Fruit fly (Drosophila melanogaster) whole organism, embryonic: ENCODE measurements around the gene Fmr1.

Experiments used
- Antp ChIP-seq: fragments of 200-800 bp; sonication (Bioruptor generic); optimal IDR thresholded peaks from 3 replicates; lab custom pipeline; 2016; ENCODE audit warnings: missing biosample characterization, missing genetic modification characterization
- Asciz ChIP-seq: fragments of 200-800 bp; sonication (Bioruptor generic); optimal IDR thresholded peaks from 2 replicates; lab custom pipeline; 2017; ENCODE audit warnings: missing biosample characterization, mild to moderate bottlenecking, missing genetic modification characterization, missing genetic modification reagents
- Blimp-1 ChIP-seq: fragments of 200-800 bp; sonication (Bioruptor generic); optimal IDR thresholded peaks from 3 replicates; lab custom pipeline; 2018; ENCODE audit warnings: missing biosample characterization, missing genetic modification characterization, mild to moderate bottlenecking, moderate library complexity, missing genetic modification reagents
- CG10267 ChIP-seq: fragments of 200-800 bp; sonication (Bioruptor generic); optimal IDR thresholded peaks from 2 replicates; lab custom pipeline; 2018; ENCODE audit warnings: missing biosample characterization, mild to moderate bottlenecking, missing genetic modification characterization, moderate library complexity
- CG10462 ChIP-seq: fragments of 200-800 bp; sonication (Bioruptor generic); optimal IDR thresholded peaks from 2 replicates; lab custom pipeline; 2016; ENCODE audit warnings: missing biosample characterization, missing genetic modification characterization
- CG11560 ChIP-seq: fragments of 200-800 bp; sonication (Bioruptor generic); IDR thresholded peaks from 3 replicates; pipeline ENCODE4 v1.3.6; 2022; ENCODE audit warnings: missing biosample characterization, missing genetic modification characterization
- CG13424 ChIP-seq: fragments of 200-800 bp; sonication (Bioruptor generic); optimal IDR thresholded peaks from 2 replicates; lab custom pipeline; 2019; ENCODE audit warnings: missing biosample characterization, mild to moderate bottlenecking, missing genetic modification characterization, moderate library complexity
- CG14710 ChIP-seq: fragments of 200-800 bp; sonication (Bioruptor generic); optimal IDR thresholded peaks from 3 replicates; lab custom pipeline; 2019; ENCODE audit warnings: missing biosample characterization, mild to moderate bottlenecking, missing genetic modification characterization, moderate library complexity
- CG15696 ChIP-seq: fragments of 200-800 bp; sonication (Bioruptor generic); optimal IDR thresholded peaks from 2 replicates; lab custom pipeline; 2019; ENCODE audit warnings: missing biosample characterization, mild to moderate bottlenecking, missing genetic modification characterization, moderate library complexity
- CG16813 ChIP-seq: fragments of 200-800 bp; sonication (Bioruptor generic); IDR thresholded peaks from 3 replicates; pipeline ENCODE4 v1.3.6; 2022; ENCODE audit warnings: missing biosample characterization, missing genetic modification characterization; ENCODE audit not compliant: partially characterized antibody
- CG2120 ChIP-seq: fragments of 200-800 bp; sonication (Bioruptor generic); optimal IDR thresholded peaks from 3 replicates; lab custom pipeline; 2016; ENCODE audit warnings: missing biosample characterization, missing genetic modification characterization
- CG31388 ChIP-seq: fragments of 200-800 bp; sonication (Bioruptor generic); optimal IDR thresholded peaks from 2 replicates; lab custom pipeline; 2016; ENCODE audit warnings: missing biosample characterization, missing genetic modification characterization
- CG6175 ChIP-seq: fragments of 200-800 bp; sonication (Bioruptor generic); IDR thresholded peaks from 3 replicates; pipeline ENCODE4 v1.3.6; 2022; ENCODE audit warnings: missing biosample characterization, missing genetic modification characterization
- CG6683 ChIP-seq: fragments of 200-800 bp; sonication (Bioruptor generic); optimal IDR thresholded peaks from 2 replicates; lab custom pipeline; 2017; ENCODE audit warnings: missing biosample characterization, mild to moderate bottlenecking, missing genetic modification characterization, missing genetic modification reagents
- CG6765 ChIP-seq: fragments of 200-800 bp; sonication (Bioruptor generic); optimal IDR thresholded peaks from 3 replicates; lab custom pipeline; 2017; ENCODE audit warnings: missing biosample characterization, mild to moderate bottlenecking, missing genetic modification characterization
- CG9727 ChIP-seq: fragments of 200-800 bp; sonication (Bioruptor generic); optimal IDR thresholded peaks from 3 replicates; lab custom pipeline; 2017; ENCODE audit warnings: missing biosample characterization, mild to moderate bottlenecking, missing genetic modification characterization
- CG9817 ChIP-seq: fragments of 200-800 bp; sonication (Bioruptor generic); optimal IDR thresholded peaks from 2 replicates; lab custom pipeline; 2018; ENCODE audit warnings: missing biosample characterization, mild to moderate bottlenecking, missing genetic modification characterization, moderate library complexity
- CG9932 ChIP-seq: fragments of 200-800 bp; sonication (Bioruptor generic); IDR thresholded peaks from 2 replicates; pipeline ENCODE4 v1.3.6; 2022; ENCODE audit warnings: missing biosample characterization, missing genetic modification characterization
- D19B ChIP-seq: fragments of 200-800 bp; sonication (Bioruptor generic); optimal IDR thresholded peaks from 2 replicates; lab custom pipeline; 2017; ENCODE audit warnings: missing biosample characterization, mild to moderate bottlenecking, missing genetic modification characterization
- Dek ChIP-seq: fragments of 200-800 bp; sonication (Bioruptor generic); optimal IDR thresholded peaks from 3 replicates; lab custom pipeline; 2019; ENCODE audit warnings: missing biosample characterization, mild to moderate bottlenecking, missing genetic modification characterization, moderate library complexity
- Doc2 ChIP-seq: fragments of 200-800 bp; sonication (Bioruptor generic); IDR thresholded peaks from 2 replicates; pipeline ENCODE4 v1.3.6; 2022; ENCODE audit warnings: missing biosample characterization, missing genetic modification characterization
- Drgx ChIP-seq: fragments of 200-800 bp; sonication (Bioruptor generic); IDR thresholded peaks from 2 replicates; pipeline ENCODE4 v1.3.6; 2022; ENCODE audit warnings: missing biosample characterization, missing genetic modification characterization
- H2.0 ChIP-seq: fragments of 200-800 bp; sonication (Bioruptor generic); IDR thresholded peaks from 2 replicates; pipeline ENCODE4 v1.3.6; 2022; ENCODE audit warnings: missing biosample characterization, missing genetic modification characterization
- Hmr ChIP-seq: fragments of 200-800 bp; sonication (Bioruptor generic); optimal IDR thresholded peaks from 3 replicates; lab custom pipeline; 2017; ENCODE audit warnings: mild to moderate bottlenecking, missing biosample characterization, missing genetic modification reagents, missing genetic modification characterization
- Hr3 ChIP-seq: fragments of 200-800 bp; sonication (Bioruptor generic); optimal IDR thresholded peaks from 3 replicates; lab custom pipeline; 2016; ENCODE audit warnings: missing biosample characterization, missing genetic modification characterization
- Hsf ChIP-seq: fragments of 200-800 bp; sonication (Bioruptor generic); optimal IDR thresholded peaks from 3 replicates; lab custom pipeline; 2016; ENCODE audit warnings: missing biosample characterization, missing genetic modification characterization
- Sox100B ChIP-seq: fragments of 200-800 bp; sonication (Bioruptor generic); optimal IDR thresholded peaks from 3 replicates; lab custom pipeline; 2018; ENCODE audit warnings: missing biosample characterization, mild to moderate bottlenecking, missing genetic modification characterization
- Stat92E ChIP-seq, 3 experiments: fragments of >200 bp in 2 of 3; fragments of 200-800 bp in 1 of 3; sonication (Bioruptor generic) in 1 of 3; optimal IDR thresholded peaks; 2 replicates each; lab custom pipeline; 2017 to 2019; ENCODE audit warnings: missing biosample characterization in 3 of 3, missing genetic modification characterization in 3 of 3, mild to moderate bottlenecking in 1 of 3, moderate library complexity in 1 of 3
- al ChIP-seq: fragments of 200-800 bp; sonication (Bioruptor generic); IDR thresholded peaks from 2 replicates; pipeline ENCODE4 v1.3.6; 2022; ENCODE audit warnings: missing biosample characterization, missing genetic modification characterization
- bbx ChIP-seq: fragments of 200-800 bp; sonication (Bioruptor generic); IDR thresholded peaks from 2 replicates; pipeline ENCODE4 v1.3.6; 2022; ENCODE audit warnings: missing biosample characterization, missing genetic modification characterization; ENCODE audit not compliant: partially characterized antibody
- bcd ChIP-seq: fragments of 200-800 bp; sonication (Bioruptor generic); optimal IDR thresholded peaks from 2 replicates; lab custom pipeline; 2017; ENCODE audit warnings: missing biosample characterization, mild to moderate bottlenecking, missing genetic modification characterization
- btn ChIP-seq: fragments of 200-800 bp; sonication (Bioruptor generic); optimal IDR thresholded peaks from 2 replicates; lab custom pipeline; 2016; ENCODE audit warnings: missing biosample characterization, missing genetic modification characterization
- chm ChIP-seq: fragments of 200-800 bp; sonication (Bioruptor generic); IDR thresholded peaks from 2 replicates; pipeline ENCODE4 v1.3.6; 2022; ENCODE audit warnings: missing biosample characterization, missing genetic modification characterization
- emc ChIP-seq: fragments of 200-800 bp; sonication (Bioruptor generic); optimal IDR thresholded peaks from 2 replicates; lab custom pipeline; 2016; ENCODE audit warnings: missing biosample characterization, missing genetic modification characterization
- fd64A ChIP-seq: fragments of 200-800 bp; sonication (Bioruptor generic); optimal IDR thresholded peaks from 3 replicates; lab custom pipeline; 2018; ENCODE audit warnings: missing biosample characterization, mild to moderate bottlenecking, missing genetic modification characterization
- grn ChIP-seq: fragments of 200-800 bp; sonication (Bioruptor generic); optimal IDR thresholded peaks from 3 replicates; lab custom pipeline; 2017; ENCODE audit warnings: missing biosample characterization, missing genetic modification characterization
- ham ChIP-seq: fragments of 200-800 bp; sonication (Bioruptor generic); IDR thresholded peaks from 2 replicates; pipeline ENCODE4 v1.3.6; 2022; ENCODE audit warnings: missing biosample characterization, missing genetic modification characterization
- hbn ChIP-seq: fragments of 200-800 bp; sonication (Bioruptor generic); IDR thresholded peaks from 2 replicates; pipeline ENCODE4 v1.3.6; 2022; ENCODE audit warnings: missing biosample characterization, missing genetic modification characterization; ENCODE audit not compliant: partially characterized antibody
- hkb ChIP-seq, 2 experiments: fragments of 200-800 bp in 1 of 2; fragments of >200 bp in 1 of 2; sonication (Bioruptor generic) in 1 of 2; IDR thresholded peaks in 1 of 2; optimal IDR thresholded peaks in 1 of 2; 2 replicates each; pipeline versions ENCODE4 v1.3.6 to Lab custom; 2017 to 2022; ENCODE audit warnings: missing biosample characterization in 1 of 2, missing genetic modification characterization in 1 of 2
- knrl ChIP-seq: fragments of 200-800 bp; sonication (Bioruptor generic); IDR thresholded peaks from 3 replicates; pipeline ENCODE4 v1.3.6; 2022; ENCODE audit warnings: missing biosample characterization, missing genetic modification characterization; ENCODE audit not compliant: partially characterized antibody
- lbe ChIP-seq: fragments of 200-800 bp; sonication (Bioruptor generic); optimal IDR thresholded peaks from 2 replicates; lab custom pipeline; 2016; ENCODE audit warnings: missing biosample characterization, mild to moderate bottlenecking, missing genetic modification characterization
- nau ChIP-seq: fragments of 200-800 bp; sonication (Bioruptor generic); optimal IDR thresholded peaks from 3 replicates; lab custom pipeline; 2017; ENCODE audit warnings: missing biosample characterization, mild to moderate bottlenecking, missing genetic modification characterization, missing genetic modification reagents
- nerfin-1 ChIP-seq: fragments of 200-800 bp; sonication (Bioruptor generic); optimal IDR thresholded peaks from 3 replicates; lab custom pipeline; 2019; ENCODE audit warnings: missing biosample characterization, mild to moderate bottlenecking, missing genetic modification characterization, moderate library complexity
- nom ChIP-seq: fragments of 200-800 bp; sonication (Bioruptor generic); optimal IDR thresholded peaks from 2 replicates; lab custom pipeline; 2017; ENCODE audit warnings: missing biosample characterization, missing genetic modification characterization, mild to moderate bottlenecking, moderate library complexity, missing genetic modification reagents
- psq ChIP-seq: fragments of 200-800 bp; sonication (Bioruptor generic); optimal IDR thresholded peaks from 2 replicates; lab custom pipeline; 2017; ENCODE audit warnings: missing biosample characterization, missing genetic modification characterization
- sr ChIP-seq: fragments of 200-800 bp; sonication (Bioruptor generic); IDR thresholded peaks from 3 replicates; pipeline ENCODE4 v1.3.6; 2022; ENCODE audit warnings: missing biosample characterization, missing genetic modification characterization
- tx ChIP-seq: fragments of 200-800 bp; sonication (Bioruptor generic); optimal IDR thresholded peaks from 2 replicates; lab custom pipeline; 2016; ENCODE audit warnings: missing biosample characterization, missing genetic modification characterization

Fmr1 gene

DNA sequence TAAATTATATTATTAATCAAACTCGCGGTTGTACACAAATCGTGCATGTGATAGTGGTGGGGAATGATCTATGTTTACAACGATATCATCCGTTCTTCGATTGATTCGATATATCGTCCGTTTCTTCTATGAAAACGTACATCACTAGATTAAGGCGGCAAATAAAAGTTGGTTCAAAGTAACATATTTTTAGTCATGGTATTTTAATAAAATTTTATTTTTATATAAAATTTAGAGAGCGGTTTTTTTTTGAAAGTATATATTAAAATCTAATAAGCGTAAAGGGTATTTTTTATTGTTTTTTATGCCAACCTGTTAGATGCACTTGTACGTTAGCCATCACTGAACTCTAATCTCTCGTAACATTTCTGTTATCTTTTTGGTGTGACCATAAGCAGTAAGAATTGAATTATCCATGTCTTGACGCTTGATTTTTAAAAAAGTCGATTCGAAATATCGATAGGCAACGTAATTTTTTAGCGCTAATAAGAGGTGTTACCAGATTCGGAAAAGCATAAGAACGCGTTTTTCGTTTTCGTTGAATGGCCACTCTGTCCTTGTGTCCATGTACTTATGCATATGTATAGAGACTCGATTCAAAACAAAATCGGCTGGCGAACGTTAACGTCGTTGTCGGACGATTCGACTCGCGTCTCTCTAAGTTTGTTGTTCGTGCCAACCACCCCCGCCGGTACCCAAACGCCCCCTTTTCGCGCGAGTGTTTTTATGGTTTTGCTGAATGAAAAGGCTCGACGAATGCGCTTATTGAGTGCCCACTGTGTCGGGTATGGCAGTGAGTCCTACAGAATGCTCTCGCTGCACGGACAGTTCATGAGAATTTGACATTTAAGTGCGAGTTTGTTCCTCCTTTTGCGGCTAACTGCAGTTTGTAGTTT lies 34.4 kb upstream of the Fmr1 start, which contains the start of the genes TAF1B and Invadolysin (continued):
- TF ChIP-seq Hsf (GFP tag; lab: Kevin White, UChicago) (peak; percentile 13), H2.0 (GFP tag; lab: Robert Waterston, UW) (peak; percentile 14; the same call in 1 of the 2 replicates), Hr3 (GFP tag; lab: Kevin White, UChicago) (peak; percentile 51), Sox100B (GFP tag; lab: Kevin White, UChicago) (peak; percentile 40), CG6683 (no peak), bbx (GFP tag; lab: Robert Waterston, UW) (peak; percentile 91), ham (GFP tag; lab: Robert Waterston, UW) (no peak), bcd (peak; percentile 14), tx (no peak), CG6765 (GFP tag; lab: Kevin White, UChicago) (peak; percentile 61), emc (GFP tag; lab: Kevin White, UChicago) (no peak), nerfin-1 (peak; percentile 58), hbn (GFP tag; lab: Robert Waterston, UW) (peak; percentile 94), knrl (GFP tag; lab: Robert Waterston, UW) (peak; percentile 94), Hmr (GFP tag; lab: Kevin White, UChicago) (peak; percentile 78), Antp (GFP tag; lab: Kevin White, UChicago) (peak; percentile 52), Blimp-1 (peak; percentile 36), psq (GFP tag; lab: Kevin White, UChicago) (no peak), Asciz (GFP tag; lab: Kevin White, UChicago) (no peak), nom (GFP tag; lab: Kevin White, UChicago) (no peak), CG10462 (GFP tag; lab: Kevin White, UChicago) (peak; percentile 18), CG11560 (tag; lab: Robert Waterston, UW) (no peak), CG13424 (tag; lab: Kevin White, UChicago) (peak; percentile 56), nau (GFP tag; lab: Kevin White, UChicago) (no peak), Dek (tag; lab: Kevin White, UChicago) (peak; percentile 55), sr (GFP tag; lab: Robert Waterston, UW) (peak; percentile 60; the same call in 2 of the 3 replicates), CG9817 (tag; lab: Kevin White, UChicago) (peak; percentile 40), hkb (optimal IDR thresholded peaks at IDR 0.05; lab: Kevin White, UChicago) (no peak), hkb (GFP tag; IDR thresholded peaks at IDR 0.05; lab: Robert Waterston, UW) (peak; percentile 45), CG16813 (peak; percentile 91), CG6175 (GFP tag; lab: Robert Waterston, UW) (no peak), CG10267 (peak; percentile 92), D19B (GFP tag; lab: Kevin White, UChicago) (no peak), CG9727 (peak; percentile 65), CG9932 (GFP tag; lab: Robert Waterston, UW) (peak; percentile 90), Doc2 (GFP tag; lab: Robert Waterston, UW) (no peak), CG15696 (peak; percentile 41), al (no peak), CG31388 (GFP tag; lab: Kevin White, UChicago) (no peak), Drgx (GFP tag; lab: Robert Waterston, UW) (peak; percentile 25; the same call in 1 of the 2 replicates), fd64A (peak; percentile 15), Stat92E (GFP tag; optimal IDR thresholded peaks at IDR 0.05; lab: Kevin White, UChicago) (peak in 1 of 3 experiments; percentile 35), CG2120 (GFP tag; lab: Kevin White, UChicago) (peak; percentile 69), CG14710 (tag; lab: Kevin White, UChicago) (peak; percentile 84), lbe (GFP tag; lab: Kevin White, UChicago) (peak; percentile 78), btn (GFP tag; lab: Kevin White, UChicago) (no peak), chm (GFP tag; lab: Robert Waterston, UW) (peak; percentile 41; the same call in 1 of the 2 replicates), grn (GFP tag; lab: Kevin White, UChicago) (peak; percentile 65)
